Worm (Caenorhabditis elegans) whole organism, L3 larva: ENCODE results near the gene fbxa-142.
A peak's percentile ranks its signal among the peaks of the same experiment; 100 is the strongest.

Source experiments
- R02D3.7 ChIP-seq: fragments of 150-350 bp; optimal IDR thresholded peaks from 2 replicates; lab custom pipeline; 2014; ENCODE audit warnings: missing biosample characterization, missing genetic modification characterization
- ZK546.5 ChIP-seq: sonication (generic microtip); optimal IDR thresholded peaks from 2 replicates; lab custom pipeline; 2017; ENCODE audit warnings: missing biosample characterization, missing genetic modification characterization
- aly-2 ChIP-seq: fragments of 150-350 bp; optimal IDR thresholded peaks from 2 replicates; lab custom pipeline; 2014; ENCODE audit warnings: missing biosample characterization, missing genetic modification characterization
- ceh-28 ChIP-seq: fragments of 150-350 bp; optimal IDR thresholded peaks from 2 replicates; lab custom pipeline; 2014; ENCODE audit warnings: missing biosample characterization, missing genetic modification reagents, missing genetic modification characterization
- ceh-9 ChIP-seq: sonication (generic microtip); optimal IDR thresholded peaks from 2 replicates; lab custom pipeline; 2018; ENCODE audit warnings: missing biosample characterization, missing genetic modification characterization
- daf-12 ChIP-seq: fragments of 150-350 bp; optimal IDR thresholded peaks from 2 replicates; lab custom pipeline; 2014; ENCODE audit warnings: missing biosample characterization, missing genetic modification reagents, missing genetic modification characterization
- egl-27 ChIP-seq: sonication (generic microtip); optimal IDR thresholded peaks from 4 replicates; lab custom pipeline; 2017; ENCODE audit warnings: missing biosample characterization, missing genetic modification reagents, missing genetic modification characterization
- elt-2 ChIP-seq: sonication (generic microtip); optimal IDR thresholded peaks from 2 replicates; lab custom pipeline; 2016; ENCODE audit warnings: missing genetic modification reagents, mild to moderate bottlenecking, missing genetic modification characterization, missing compliant biosample characterization
- elt-3 ChIP-seq, 3 experiments: fragments of 150-350 bp in 1 of 3; sonication (generic microtip) in 2 of 3; optimal IDR thresholded peaks; 2 replicates in 2 of 3; 4 replicates in 1 of 3; lab custom pipeline; 2014 to 2017; ENCODE audit warnings: missing biosample characterization in 3 of 3, missing genetic modification characterization in 3 of 3
- eor-1 ChIP-seq, 2 experiments: fragments of 150-350 bp; optimal IDR thresholded peaks; 2 replicates each; lab custom pipeline; 2014 to 2018; ENCODE audit warnings: missing biosample characterization in 2 of 2, missing genetic modification characterization in 2 of 2
- lin-15B ChIP-seq: fragments of 150-350 bp; optimal IDR thresholded peaks from 2 replicates; lab custom pipeline; 2014; ENCODE audit warnings: missing biosample characterization, missing genetic modification characterization
- lsy-12 ChIP-seq: sonication (generic microtip); optimal IDR thresholded peaks from 2 replicates; lab custom pipeline; 2016; ENCODE audit warnings: mild to moderate bottlenecking, missing genetic modification characterization, missing compliant biosample characterization
- mdl-1 ChIP-seq: fragments of 150-350 bp; optimal IDR thresholded peaks from 2 replicates; lab custom pipeline; 2014; ENCODE audit warnings: missing biosample characterization, missing genetic modification characterization
- mml-1 ChIP-seq: fragments of 150-350 bp; sonication (generic microtip); optimal IDR thresholded peaks from 3 replicates; lab custom pipeline; 2014; ENCODE audit warnings: missing biosample characterization, missing genetic modification characterization
- nhr-11 ChIP-seq: fragments of 150-350 bp; optimal IDR thresholded peaks from 2 replicates; lab custom pipeline; 2014; ENCODE audit warnings: missing biosample characterization, missing genetic modification characterization
- nhr-12 ChIP-seq: fragments of 150-350 bp; optimal IDR thresholded peaks from 2 replicates; lab custom pipeline; 2014; ENCODE audit warnings: missing biosample characterization, missing genetic modification characterization
- nhr-237 ChIP-seq: fragments of 150-350 bp; optimal IDR thresholded peaks from 2 replicates; lab custom pipeline; 2014; ENCODE audit warnings: missing biosample characterization, missing genetic modification characterization
- nhr-25 ChIP-seq: sonication (generic microtip); optimal IDR thresholded peaks from 2 replicates; lab custom pipeline; 2017; ENCODE audit warnings: missing biosample characterization, missing genetic modification characterization
- nhr-28 ChIP-seq: fragments of 150-350 bp; optimal IDR thresholded peaks from 2 replicates; lab custom pipeline; 2014; ENCODE audit warnings: missing biosample characterization, missing genetic modification characterization
- nhr-43 ChIP-seq: sonication (generic microtip); optimal IDR thresholded peaks from 2 replicates; lab custom pipeline; 2016; ENCODE audit warnings: mild to moderate bottlenecking, missing genetic modification characterization, missing compliant biosample characterization; ENCODE audit not compliant: poor library complexity, severe bottlenecking
- nhr-76 ChIP-seq: fragments of 150-350 bp; sonication (generic microtip); optimal IDR thresholded peaks from 5 replicates; lab custom pipeline; 2014; ENCODE audit warnings: missing biosample characterization, missing genetic modification characterization
- nhr-77 ChIP-seq: fragments of 150-350 bp; optimal IDR thresholded peaks from 2 replicates; lab custom pipeline; 2014; ENCODE audit warnings: missing biosample characterization, missing genetic modification characterization
- pha-4 ChIP-seq: fragments of 150-350 bp; optimal IDR thresholded peaks from 2 replicates; lab custom pipeline; 2014; ENCODE audit warnings: missing biosample characterization, missing genetic modification reagents, missing genetic modification characterization
- pqm-1 ChIP-seq: fragments of 150-350 bp; optimal IDR thresholded peaks from 2 replicates; lab custom pipeline; 2017; ENCODE audit warnings: missing biosample characterization, missing genetic modification characterization, inconsistent platforms
- skn-1 ChIP-seq: fragments of 150-350 bp; optimal IDR thresholded peaks from 2 replicates; lab custom pipeline; 2014; ENCODE audit warnings: missing biosample characterization, missing genetic modification characterization
- snpc-4 ChIP-seq: fragments of 150-350 bp; optimal IDR thresholded peaks from 2 replicates; lab custom pipeline; 2014; ENCODE audit warnings: missing biosample characterization, missing genetic modification characterization
- tbx-2 ChIP-seq: sonication (generic microtip); optimal IDR thresholded peaks from 2 replicates; lab custom pipeline; 2016; ENCODE audit warnings: mild to moderate bottlenecking, missing genetic modification characterization, missing compliant biosample characterization
- unc-39 ChIP-seq: sonication (generic microtip); optimal IDR thresholded peaks from 4 replicates; lab custom pipeline; 2017; ENCODE audit warnings: missing biosample characterization, missing genetic modification characterization
- zag-1 ChIP-seq: fragments of 150-350 bp; optimal IDR thresholded peaks from 2 replicates; lab custom pipeline; 2014; ENCODE audit warnings: missing biosample characterization, missing genetic modification characterization

Gene fbxa-142

ce11 chrV:16153375-16153774, 22.2 kb upstream of the fbxa-142 start, which contains the start of gene str-254:
Gene str-254, minus strand, starts transcription at chrV:16153475.
- TF ChIP-seq zag-1, result no peak
- no peak for TF ChIP-seq nhr-237 (tag; lab: Kevin White, UChicago)
- no peak for TF ChIP-seq lsy-12 (tag; lab: Kevin White, UChicago)
- no peak for TF ChIP-seq nhr-11
- TF ChIP-seq mdl-1 (tag; lab: Kevin White, UChicago), result no peak
- TF ChIP-seq R02D3.7 (tag; lab: Kevin White, UChicago), result no peak
- no peak for TF ChIP-seq mml-1 (tag; lab: Kevin White, UChicago)
- TF ChIP-seq pqm-1 (tag; lab: Kevin White, UChicago), result no peak
- no peak for TF ChIP-seq nhr-25
- no peak for TF ChIP-seq skn-1 (tag; lab: Kevin White, UChicago)

ce11 chrV:16148805-16149204, 17.7 kb upstream of the fbxa-142 start, which contains the start of gene F10A3.4:
Gene F10A3.4, plus strand, starts transcription at chrV:16149105.
- TF ChIP-seq nhr-12 (tag; lab: Kevin White, UChicago), result no peak
- peak; percentile 15 for TF ChIP-seq elt-2 (tag; lab: Kevin White, UChicago)
- TF ChIP-seq lin-15B, result no peak

- TF ChIP-seq nhr-77 (tag; lab: Kevin White, UChicago), result no peak
- no peak for TF ChIP-seq tbx-2 (tag; lab: Kevin White, UChicago)
- TF ChIP-seq ceh-9 (tag; lab: Kevin White, UChicago), result no peak
Observed at ce11 chrV:16145009-16145408, 13.9 kb upstream of the fbxa-142 start.

ce11 chrV:16143066-16143581, 12.0 kb upstream of the fbxa-142 start, which contains the start of gene fbxa-88:
Gene fbxa-88, minus strand, starts transcription at chrV:16143116.
- no peak for TF ChIP-seq nhr-25
- peak; percentile 15 for TF ChIP-seq skn-1 (tag; lab: Kevin White, UChicago)
- TF ChIP-seq nhr-12 (tag; lab: Kevin White, UChicago), result no peak
- peak; percentile 80 for TF ChIP-seq elt-2 (tag; lab: Kevin White, UChicago)
- no peak for TF ChIP-seq nhr-43 (tag; lab: Kevin White, UChicago)
- TF ChIP-seq nhr-28 (tag; lab: Kevin White, UChicago), result no peak
- peak; percentile 58 for TF ChIP-seq pqm-1 (tag; lab: Kevin White, UChicago)
- TF ChIP-seq, all 47 proteins: peak for 3

ce11 chrV:16142371-16142770, 11.2 kb upstream of the fbxa-142 start, which contains the start of gene fbxa-18:
Gene fbxa-18, plus strand, starts transcription at chrV:16142671.
- TF ChIP-seq eor-1 (tag; optimal IDR thresholded peaks at IDR 0.05; lab: Kevin White, UChicago), result no peak
- TF ChIP-seq unc-39 (tag; lab: Kevin White, UChicago), result no peak
- TF ChIP-seq nhr-11, result no peak
- TF ChIP-seq aly-2 (tag; lab: Kevin White, UChicago), result no peak
- no peak for TF ChIP-seq pha-4 (tag; lab: Kevin White, UChicago)
- no peak for TF ChIP-seq tbx-2 (tag; lab: Kevin White, UChicago)
- TF ChIP-seq mdl-1 (tag; lab: Kevin White, UChicago), result no peak
- TF ChIP-seq, all 47 proteins: peak for 0

ce11 chrV:16141071-16141470, 9.9 kb upstream of the fbxa-142 start, which contains the start of gene clc-32:
Gene clc-32, minus strand, starts transcription at chrV:16141171.
- TF ChIP-seq daf-12 (tag; lab: Kevin White, UChicago), result no peak
- no peak for TF ChIP-seq elt-3 (tag; optimal IDR thresholded peaks at IDR 0.05; lab: Kevin White, UChicago)
- no peak for TF ChIP-seq nhr-25
- TF ChIP-seq nhr-28 (tag; lab: Kevin White, UChicago), result no peak
- TF ChIP-seq egl-27 (tag; lab: Kevin White, UChicago), result no peak
- no peak for TF ChIP-seq ZK546.5 (tag; lab: Kevin White, UChicago)
- no peak for TF ChIP-seq ceh-28 (tag; lab: Kevin White, UChicago)
- TF ChIP-seq elt-2 (tag; lab: Kevin White, UChicago), result no peak
- no peak for TF ChIP-seq snpc-4 (tag; lab: Kevin White, UChicago)
- no peak for TF ChIP-seq unc-39 (tag; lab: Kevin White, UChicago)
- no peak for TF ChIP-seq nhr-43 (tag; lab: Kevin White, UChicago)
- TF ChIP-seq nhr-237 (tag; lab: Kevin White, UChicago), result no peak
- no peak for TF ChIP-seq nhr-76 (tag; lab: Kevin White, UChicago)
